Fruit fly (Drosophila melanogaster): ENCODE results near the gene ndl.

DNA sequence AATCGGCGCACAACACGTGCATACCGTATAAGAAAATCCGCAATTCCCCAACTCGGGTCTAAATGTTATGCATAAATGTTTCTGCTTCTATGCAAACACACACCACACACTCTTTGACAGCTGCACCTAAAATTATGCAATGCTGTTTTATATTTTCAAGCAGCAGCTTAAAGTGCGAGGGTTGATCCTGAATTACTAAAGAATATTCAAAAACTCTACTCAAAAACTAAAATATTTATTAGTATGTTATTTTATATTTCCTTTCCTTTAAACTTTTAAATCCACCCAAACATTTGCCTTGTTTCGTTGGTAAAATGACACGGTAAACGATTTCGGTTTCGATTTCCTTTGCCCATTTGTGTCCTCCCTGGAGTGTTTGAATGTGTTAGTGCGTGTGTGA lies 42.1 kb downstream of the ndl start:
- no peak for TF ChIP-seq EcR (GFP tag; optimal IDR thresholded peaks at IDR 0.05)
- TF ChIP-seq usp (GFP tag; optimal IDR thresholded peaks at IDR 0.05): no peak
- TF ChIP-seq psq (optimal IDR thresholded peaks at IDR 0.05): no peak
- no peak for TF ChIP-seq Dll (optimal IDR thresholded peaks at IDR 0.05)
- TF ChIP-seq CG8478 (optimal IDR thresholded peaks at IDR 0.05): no peak

All from whole organism.